Worm (Caenorhabditis elegans) whole organism, L1 larva: ENCODE measurements around the gene T21B4.15.

Experiments used
- C16A3.4 ChIP-seq: fragments of 150-350 bp; optimal IDR thresholded peaks from 2 replicates; lab custom pipeline; 2014; ENCODE audit warnings: missing biosample characterization, missing genetic modification characterization
- C34B4.2 ChIP-seq: sonication (generic microtip); optimal IDR thresholded peaks from 2 replicates; lab custom pipeline; 2017; ENCODE audit warnings: mild to moderate bottlenecking, missing genetic modification characterization, missing compliant biosample characterization
- Y116A8C.19 ChIP-seq: sonication (generic microtip); optimal IDR thresholded peaks from 2 replicates; lab custom pipeline; 2016; ENCODE audit warnings: missing compliant biosample characterization, missing genetic modification characterization, borderline replicate concordance
- aly-2 ChIP-seq: fragments of 150-350 bp; optimal IDR thresholded peaks from 2 replicates; lab custom pipeline; 2014; ENCODE audit warnings: missing biosample characterization, missing genetic modification characterization
- ama-1 ChIP-seq: fragments of 150-350 bp; optimal IDR thresholded peaks from 2 replicates; lab custom pipeline; 2014
- ceh-63 ChIP-seq: fragments of 200-800 bp; sonication (Bioruptor generic); optimal IDR thresholded peaks from 2 replicates; lab custom pipeline; 2018; ENCODE audit warnings: mild to moderate bottlenecking, missing genetic modification characterization, missing compliant biosample characterization
- ceh-8 ChIP-seq: fragments of 200-800 bp; sonication (Bioruptor generic); optimal IDR thresholded peaks from 2 replicates; lab custom pipeline; 2018; ENCODE audit warnings: mild to moderate bottlenecking, missing genetic modification characterization, moderate library complexity, missing compliant biosample characterization
- ceh-90 ChIP-seq: sonication (generic microtip); optimal IDR thresholded peaks from 2 replicates; lab custom pipeline; 2016; ENCODE audit warnings: missing genetic modification characterization, missing compliant biosample characterization
- dpl-1 ChIP-seq, 3 experiments: fragments of 150-350 bp in 2 of 3; sonication (generic microtip) in 1 of 3; optimal IDR thresholded peaks; 2 replicates each; lab custom pipeline; 2014 to 2017; ENCODE audit warnings: missing biosample characterization in 3 of 3, missing genetic modification characterization in 3 of 3, missing genetic modification reagents in 3 of 3
- efl-1 ChIP-seq, 4 experiments: fragments of 150-350 bp; optimal IDR thresholded peaks in 3 of 4; peaks in 1 of 4; 1 replicate in 1 of 4; 2 replicates in 3 of 4; lab custom pipeline; 2014; ENCODE audit warnings: missing biosample characterization in 2 of 4, missing genetic modification characterization in 2 of 4, missing genetic modification reagents in 2 of 4
- egl-13 ChIP-seq: sonication (generic microtip); optimal IDR thresholded peaks from 2 replicates; lab custom pipeline; 2016; ENCODE audit warnings: missing genotype, missing genetic modification reagents, missing genetic modification characterization, missing compliant biosample characterization
- elt-2 ChIP-seq: sonication (generic microtip); optimal IDR thresholded peaks from 2 replicates; lab custom pipeline; 2016; ENCODE audit warnings: missing genetic modification characterization, mild to moderate bottlenecking, inconsistent platforms, missing compliant biosample characterization, missing genetic modification reagents
- fkh-4 ChIP-seq: sonication (generic microtip); optimal IDR thresholded peaks from 2 replicates; lab custom pipeline; 2016; ENCODE audit warnings: missing compliant biosample characterization, missing genetic modification characterization, borderline replicate concordance
- fkh-8 ChIP-seq: sonication (generic microtip); optimal IDR thresholded peaks from 2 replicates; lab custom pipeline; 2016; ENCODE audit warnings: mild to moderate bottlenecking, missing genetic modification characterization, missing compliant biosample characterization
- fos-1 ChIP-seq: fragments of 150-350 bp; optimal IDR thresholded peaks from 2 replicates; lab custom pipeline; 2014; ENCODE audit warnings: missing biosample characterization, missing genetic modification characterization
- grh-1 ChIP-seq: fragments of 200-800 bp; sonication (Bioruptor generic); IDR thresholded peaks from 2 replicates; pipeline ENCODE4 v1.3.6; 2022; ENCODE audit warnings: missing genetic modification reagents, missing genetic modification characterization, missing compliant biosample characterization
- hlh-17 ChIP-seq: fragments of 200-800 bp; sonication (Bioruptor generic); optimal IDR thresholded peaks from 2 replicates; lab custom pipeline; 2018; ENCODE audit warnings: missing genetic modification characterization, mild to moderate bottlenecking, missing compliant biosample characterization, moderate library complexity, borderline replicate concordance
- hlh-4 ChIP-seq: sonication (generic microtip); optimal IDR thresholded peaks from 2 replicates; lab custom pipeline; 2016; ENCODE audit warnings: mild to moderate bottlenecking, missing genetic modification characterization, missing compliant biosample characterization
- hpl-2 ChIP-seq: fragments of 150-350 bp; optimal IDR thresholded peaks from 2 replicates; lab custom pipeline; 2014; ENCODE audit warnings: missing biosample characterization, missing genetic modification reagents, missing genetic modification characterization
- isw-1 ChIP-seq: fragments of 200-800 bp; sonication (Bioruptor generic); IDR thresholded peaks from 2 replicates; pipeline ENCODE4 v1.3.6; 2022; ENCODE audit warnings: missing genetic modification characterization, missing compliant biosample characterization
- jun-1 ChIP-seq: fragments of 150-350 bp; optimal IDR thresholded peaks from 2 replicates; lab custom pipeline; 2014; ENCODE audit warnings: missing biosample characterization, missing genetic modification reagents, missing genetic modification characterization
- lin-14 ChIP-seq: fragments of 200-800 bp; sonication (Bioruptor generic); optimal IDR thresholded peaks from 2 replicates; lab custom pipeline; 2018; ENCODE audit warnings: mild to moderate bottlenecking, missing genetic modification characterization, moderate library complexity, missing compliant biosample characterization
- lir-3 ChIP-seq: sonication (generic microtip); optimal IDR thresholded peaks from 2 replicates; lab custom pipeline; 2016; ENCODE audit warnings: mild to moderate bottlenecking, missing genetic modification characterization, moderate library complexity, missing compliant biosample characterization; ENCODE audit not compliant: poor library complexity
- mdl-1 ChIP-seq, 2 experiments: fragments of 150-350 bp; optimal IDR thresholded peaks; 2 replicates each; lab custom pipeline; 2014 to 2017; ENCODE audit warnings: missing biosample characterization in 2 of 2, missing genetic modification characterization in 2 of 2, inconsistent platforms in 1 of 2
- mep-1 ChIP-seq: fragments of 150-350 bp; optimal IDR thresholded peaks from 2 replicates; lab custom pipeline; 2014; ENCODE audit warnings: missing biosample characterization, missing genetic modification characterization
- nhr-11 ChIP-seq: fragments of 150-350 bp; optimal IDR thresholded peaks from 2 replicates; lab custom pipeline; 2014; ENCODE audit warnings: missing biosample characterization, missing genetic modification characterization
- nhr-19 ChIP-seq: fragments of 200-800 bp; sonication (Bioruptor generic); conservative IDR thresholded peaks from 2 replicates; pipeline ENCODE4 v1.3.6; 2022; ENCODE audit warnings: missing genetic modification characterization, missing compliant biosample characterization
- nhr-20 ChIP-seq: sonication (generic microtip); optimal IDR thresholded peaks from 2 replicates; lab custom pipeline; 2016; ENCODE audit warnings: mild to moderate bottlenecking, missing genetic modification characterization, missing compliant biosample characterization
- nhr-47 ChIP-seq: sonication (generic microtip); optimal IDR thresholded peaks from 2 replicates; lab custom pipeline; 2016; ENCODE audit warnings: mild to moderate bottlenecking, missing genetic modification characterization, moderate library complexity, missing compliant biosample characterization
- nhr-71 ChIP-seq: sonication (generic microtip); optimal IDR thresholded peaks from 2 replicates; lab custom pipeline; 2016; ENCODE audit warnings: mild to moderate bottlenecking, missing genetic modification characterization, moderate library complexity, missing compliant biosample characterization
- nhr-84 ChIP-seq: sonication (generic microtip); optimal IDR thresholded peaks from 2 replicates; lab custom pipeline; 2017; ENCODE audit warnings: missing biosample characterization, missing genetic modification characterization
- pag-3 ChIP-seq: sonication (generic microtip); optimal IDR thresholded peaks from 2 replicates; lab custom pipeline; 2017; ENCODE audit warnings: missing genetic modification characterization, mild to moderate bottlenecking, missing compliant biosample characterization, antibody characterized with exemption, borderline replicate concordance; ENCODE audit not compliant: insufficient read depth
- pqm-1 ChIP-seq: sonication (generic microtip); optimal IDR thresholded peaks from 3 replicates; lab custom pipeline; 2017; ENCODE audit warnings: missing biosample characterization, missing genetic modification characterization
- skn-1 ChIP-seq: fragments of 150-350 bp; optimal IDR thresholded peaks from 2 replicates; lab custom pipeline; 2014; ENCODE audit warnings: missing biosample characterization, missing genetic modification characterization
- snpc-4 ChIP-seq: fragments of 150-350 bp; optimal IDR thresholded peaks from 2 replicates; lab custom pipeline; 2014; ENCODE audit warnings: missing biosample characterization, missing genetic modification characterization
- snu-23 ChIP-seq: sonication (generic microtip); optimal IDR thresholded peaks from 2 replicates; lab custom pipeline; 2016; ENCODE audit warnings: missing genetic modification characterization, missing compliant biosample characterization
- sptf-1 ChIP-seq: fragments of 150-350 bp; optimal IDR thresholded peaks from 2 replicates; lab custom pipeline; 2014; ENCODE audit warnings: missing biosample characterization, missing genetic modification characterization
- tbx-2 ChIP-seq: sonication (generic microtip); optimal IDR thresholded peaks from 2 replicates; lab custom pipeline; 2016; ENCODE audit warnings: missing genetic modification characterization, missing compliant biosample characterization
- tlp-1 ChIP-seq: fragments of 150-350 bp; optimal IDR thresholded peaks from 2 replicates; lab custom pipeline; 2014; ENCODE audit warnings: missing biosample characterization, missing genetic modification characterization
- unc-130 ChIP-seq: fragments of 150-350 bp; optimal IDR thresholded peaks from 2 replicates; lab custom pipeline; 2017; ENCODE audit warnings: missing biosample characterization, missing genetic modification characterization, inconsistent platforms
- unc-62 ChIP-seq: fragments of 150-350 bp; optimal IDR thresholded peaks from 2 replicates; lab custom pipeline; 2014; ENCODE audit warnings: missing biosample characterization, missing genetic modification reagents, missing genetic modification characterization
- unc-98 ChIP-seq: fragments of 200-800 bp; sonication (Bioruptor generic); IDR thresholded peaks from 2 replicates; pipeline ENCODE4 v1.3.6; 2022; ENCODE audit warnings: missing genetic modification characterization, missing compliant biosample characterization
- zag-1 ChIP-seq: fragments of 150-350 bp; optimal IDR thresholded peaks from 2 replicates; lab custom pipeline; 2014; ENCODE audit warnings: missing biosample characterization, missing genetic modification characterization
- zip-4 ChIP-seq: fragments of 200-800 bp; sonication (Bioruptor generic); optimal IDR thresholded peaks from 2 replicates; lab custom pipeline; 2018; ENCODE audit warnings: mild to moderate bottlenecking, missing genetic modification characterization, moderate library complexity, missing compliant biosample characterization
- ztf-11 ChIP-seq, 2 experiments: sonication (generic microtip); optimal IDR thresholded peaks; 2 replicates each; lab custom pipeline; 2016 to 2017; ENCODE audit warnings: missing genetic modification characterization in 2 of 2, missing biosample characterization in 1 of 2, missing compliant biosample characterization in 1 of 2
- ztf-4 ChIP-seq: fragments of 150-350 bp; optimal IDR thresholded peaks from 2 replicates; lab custom pipeline; 2014; ENCODE audit warnings: missing biosample characterization, missing genetic modification characterization

T21B4.15 gene

ce11 chrII:12494556-12495131, 4.6 kb downstream of the T21B4.15 start, which contains the start of gene col-85 (continued):
- TF ChIP-seq mep-1 (tag; lab: Kevin White, UChicago), result peak; percentile 56
- no peak for TF ChIP-seq Y116A8C.19
- peak; percentile 44 for TF ChIP-seq lir-3 (tag; lab: Kevin White, UChicago)
- no peak for TF ChIP-seq fkh-4 (tag; lab: Kevin White, UChicago)
- peak; percentile 83 for TF ChIP-seq fkh-8 (tag; lab: Kevin White, UChicago)
- TF ChIP-seq nhr-19, result peak; percentile 76
- TF ChIP-seq ceh-8 (GFP tag; lab: Kevin White, UChicago), result no peak
- TF ChIP-seq nhr-47 (tag; lab: Kevin White, UChicago), result peak; percentile 82
- no peak for TF ChIP-seq pag-3 (tag; lab: Kevin White, UChicago)
- peak in 1 of 2 experiments; percentile 47 for TF ChIP-seq mdl-1 (tag; optimal IDR thresholded peaks at IDR 0.05; lab: Kevin White, UChicago)
- TF ChIP-seq sptf-1 (tag; lab: Kevin White, UChicago), result no peak
- peak; percentile 84 for TF ChIP-seq snu-23
- TF ChIP-seq isw-1 (GFP tag; lab: Robert Waterston, UW), result peak; percentile 36; the same call in 1 of the 2 replicates
- TF ChIP-seq ceh-63, result no peak
- TF ChIP-seq nhr-71 (tag; lab: Kevin White, UChicago), result peak; percentile 78
- no peak for TF ChIP-seq hlh-4 (tag; lab: Kevin White, UChicago)
- no peak for TF ChIP-seq zag-1
- TF ChIP-seq zip-4 (GFP tag; lab: Kevin White, UChicago), result no peak
- peak; percentile 62 for TF ChIP-seq tbx-2 (tag; lab: Kevin White, UChicago)
- peak; percentile 12 for TF ChIP-seq unc-130 (tag; lab: Kevin White, UChicago)
- TF ChIP-seq grh-1 (GFP tag; lab: Robert Waterston, UW), result peak; percentile 43; the same call in 1 of the 2 replicates
- TF ChIP-seq skn-1 (tag; lab: Kevin White, UChicago), result peak; percentile 53
- no peak for TF ChIP-seq egl-13 (tag; lab: Kevin White, UChicago)
- TF ChIP-seq tlp-1 (tag; lab: Kevin White, UChicago), result no peak
- TF ChIP-seq unc-98 (GFP tag; lab: Robert Waterston, UW), result peak; percentile 60; the same call in 1 of the 2 replicates
- no peak for TF ChIP-seq C34B4.2 (tag; lab: Kevin White, UChicago)
- TF ChIP-seq ztf-4 (tag; lab: Kevin White, UChicago), result no peak
- peak; percentile 70 for TF ChIP-seq nhr-20 (tag; lab: Kevin White, UChicago)
- no peak for TF ChIP-seq unc-62 (GFP tag; lab: Kevin White, UChicago)
- no peak for TF ChIP-seq nhr-84 (tag; lab: Kevin White, UChicago)
- peak; percentile 49 for TF ChIP-seq aly-2 (tag; lab: Kevin White, UChicago)
- peak; percentile 5 for TF ChIP-seq hpl-2 (GFP tag; lab: Kevin White, UChicago)

DNA sequence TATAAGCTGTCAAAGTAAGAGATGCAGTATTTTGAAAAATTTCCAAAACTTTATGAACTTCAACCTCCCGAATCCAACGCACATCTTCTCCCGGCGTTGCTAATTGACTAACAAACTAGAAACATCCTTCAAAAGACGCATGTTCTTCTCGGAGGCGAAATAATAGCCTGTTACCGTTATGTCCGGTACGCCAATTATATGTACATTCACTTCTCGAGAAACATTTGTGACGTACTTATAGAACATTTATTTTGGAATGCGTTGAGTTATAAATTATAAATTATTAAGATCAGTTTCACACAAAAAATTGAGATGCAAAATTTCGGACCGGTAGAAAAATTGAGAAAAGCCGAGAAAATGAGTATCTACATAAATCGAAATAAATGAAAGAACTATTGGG, 7.0 kb downstream of the T21B4.15 start, which contains the start of gene T21B4.3:
TSS of gene T21B4.3 (minus strand) at position 101 of the 400 bp plus-strand sequence.
- TF ChIP-seq zip-4 (GFP tag; lab: Kevin White, UChicago), result no peak
- no peak for TF ChIP-seq hlh-17 (GFP tag; lab: Kevin White, UChicago)
- TF ChIP-seq C16A3.4, result no peak
- TF ChIP-seq jun-1 (tag; lab: Kevin White, UChicago), result no peak
- TF ChIP-seq nhr-71 (tag; lab: Kevin White, UChicago), result no peak
- TF ChIP-seq tlp-1 (tag; lab: Kevin White, UChicago), result no peak

DNA sequence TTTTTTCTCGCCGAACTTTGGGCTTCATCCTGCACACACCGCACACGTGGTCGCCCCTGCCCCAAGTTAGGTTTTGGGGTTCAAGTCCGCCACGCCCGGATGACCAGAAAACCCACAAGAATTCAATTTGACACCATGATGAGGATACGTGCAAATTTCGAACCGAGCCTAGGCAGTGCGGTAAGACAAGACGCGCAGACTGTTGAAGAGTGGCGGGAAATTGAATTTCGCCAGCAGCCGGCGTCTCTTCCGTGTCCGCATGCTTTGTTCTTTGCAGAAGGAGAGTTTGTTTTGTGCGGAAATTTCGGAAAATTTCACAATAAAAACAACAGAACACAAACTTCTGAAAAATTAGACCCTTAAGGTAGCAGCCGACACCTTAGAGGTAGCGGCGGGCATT, 10.0 kb downstream of the T21B4.15 start:
- TF ChIP-seq nhr-19 (no peak), snpc-4 (tag; lab: Kevin White, UChicago) (no peak), nhr-47 (tag; lab: Kevin White, UChicago) (no peak), lin-14 (GFP tag; lab: Kevin White, UChicago) (peak; percentile 67), nhr-84 (tag; lab: Kevin White, UChicago) (no peak), lir-3 (tag; lab: Kevin White, UChicago) (no peak), unc-98 (GFP tag; lab: Robert Waterston, UW) (no peak), Y116A8C.19 (no peak), ztf-11 (tag; optimal IDR thresholded peaks at IDR 0.05; lab: Kevin White, UChicago) (no peak), fos-1 (no peak), efl-1 (optimal IDR thresholded peaks at IDR 0.05; lab: Kevin White, UChicago) (peak; percentile 8 to 72), efl-1 (GFP tag; optimal IDR thresholded peaks at IDR 0.05 in 1 of 2; lab: Kevin White, UChicago) (peak; percentile 29 to 80), nhr-11 (tag; lab: Kevin White, UChicago) (no peak), pqm-1 (no peak), ama-1 (no peak), elt-2 (tag; lab: Kevin White, UChicago) (no peak), jun-1 (tag; lab: Kevin White, UChicago) (no peak), hlh-17 (GFP tag; lab: Kevin White, UChicago) (no peak), ceh-90 (tag; lab: Kevin White, UChicago) (no peak), dpl-1 (GFP tag; optimal IDR thresholded peaks at IDR 0.05; lab: Kevin White, UChicago) (peak in 1 of 3 experiments; percentile 21), hpl-2 (GFP tag; lab: Kevin White, UChicago) (no peak)
